Worm (Caenorhabditis elegans): Measurements from ENCODE around the gene cnc-2.

The cnc-2 gene

ce11 chrV:1411459-1411858 lies 38.5 kb downstream of the cnc-2 start, which contains the start of gene snt-5:
Gene snt-5, minus strand, starts transcription at chrV:1411559.
- TF ChIP-seq aly-1 (tag; optimal IDR thresholded peaks at IDR 0.05): no peak
- TF ChIP-seq hmg-4 (GFP tag; optimal IDR thresholded peaks at IDR 0.05): no peak
- TF ChIP-seq F13C5.2 (tag; optimal IDR thresholded peaks at IDR 0.05): no peak
- no peak for TF ChIP-seq tbx-37 (GFP tag; conservative IDR thresholded peaks at IDR 0.05)
- no peak for TF ChIP-seq pes-1 (GFP tag; IDR thresholded peaks at IDR 0.05)
- no peak for TF ChIP-seq ets-7 (tag; optimal IDR thresholded peaks at IDR 0.05)
- TF ChIP-seq sea-1 (GFP tag; conservative IDR thresholded peaks at IDR 0.05): no peak
- TF ChIP-seq ceh-36 (tag; optimal IDR thresholded peaks at IDR 0.05): no peak
- TF ChIP-seq flt-1 (GFP tag; IDR thresholded peaks at IDR 0.05): no peak
- TF ChIP-seq B0310.2 (tag; optimal IDR thresholded peaks at IDR 0.05): no peak
- TF ChIP-seq hnd-1 (tag; optimal IDR thresholded peaks at IDR 0.05): no peak

DNA sequence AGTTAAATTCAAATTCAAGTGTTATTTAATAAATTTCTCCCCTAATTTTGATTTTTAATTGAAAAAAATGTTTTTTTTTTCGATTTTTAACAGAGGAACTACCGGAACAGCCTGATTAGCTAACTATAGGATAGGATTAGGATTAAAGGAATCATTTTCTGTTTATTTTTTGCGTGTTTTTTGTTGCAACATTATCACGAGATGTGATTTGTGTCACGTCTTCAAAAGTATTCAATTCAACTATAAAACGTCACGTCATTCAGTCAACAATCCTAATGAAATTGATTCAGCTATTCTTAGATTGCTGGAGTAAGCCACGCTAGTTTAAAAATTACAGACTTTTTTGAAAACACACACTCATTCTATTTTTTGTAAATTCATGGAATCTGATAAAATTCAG lies 39.3 kb downstream of the cnc-2 start:
- no peak for TF ChIP-seq ceh-13 (GFP tag; optimal IDR thresholded peaks at IDR 0.05)
- no peak for TF ChIP-seq tbx-11 (GFP tag; IDR thresholded peaks at IDR 0.05)
- TF ChIP-seq tbx-37 (GFP tag; conservative IDR thresholded peaks at IDR 0.05): no peak
- no peak for TF ChIP-seq tra-4 (tag; optimal IDR thresholded peaks at IDR 0.05)
- TF ChIP-seq sea-1 (GFP tag; conservative IDR thresholded peaks at IDR 0.05): no peak
- no peak for TF ChIP-seq B0310.2 (tag; optimal IDR thresholded peaks at IDR 0.05)
- TF ChIP-seq ets-7 (tag; optimal IDR thresholded peaks at IDR 0.05): no peak
- TF ChIP-seq pes-1 (GFP tag; IDR thresholded peaks at IDR 0.05): no peak
- TF ChIP-seq ama-1 (optimal IDR thresholded peaks at IDR 0.05): no peak
- TF ChIP-seq aly-1 (tag; optimal IDR thresholded peaks at IDR 0.05): no peak
- TF ChIP-seq hnd-1 (tag; optimal IDR thresholded peaks at IDR 0.05): no peak
- TF ChIP-seq flt-1 (GFP tag; IDR thresholded peaks at IDR 0.05): no peak
- TF ChIP-seq hmbx-1 (tag; optimal IDR thresholded peaks at IDR 0.05): no peak

DNA sequence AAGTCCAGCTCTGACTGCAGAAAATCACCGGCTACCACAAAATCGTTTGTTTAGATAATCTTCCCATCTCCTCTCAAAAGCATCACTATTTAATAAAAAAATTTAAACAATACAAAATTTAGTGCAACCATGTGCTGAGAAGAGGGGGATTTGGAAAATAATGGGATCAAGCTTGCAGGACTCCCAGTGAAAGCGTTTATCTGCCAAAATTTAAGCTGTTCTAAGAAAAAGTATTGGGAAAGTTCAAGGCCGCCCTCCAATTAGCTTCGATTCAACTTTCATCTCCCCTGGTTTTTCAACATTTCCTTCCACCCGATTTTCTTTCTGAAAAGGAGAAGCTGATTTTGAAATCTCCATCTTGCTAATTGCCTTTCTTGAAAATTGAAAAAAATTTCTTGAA lies 41.9 kb downstream of the cnc-2 start:
- TF ChIP-seq sea-1 (GFP tag; conservative IDR thresholded peaks at IDR 0.05) (no peak), tbx-11 (GFP tag; IDR thresholded peaks at IDR 0.05) (no peak), ceh-13 (GFP tag; optimal IDR thresholded peaks at IDR 0.05) (no peak), tbx-37 (GFP tag; conservative IDR thresholded peaks at IDR 0.05) (no peak), tra-4 (tag; optimal IDR thresholded peaks at IDR 0.05) (no peak)
